Worm (Caenorhabditis elegans): Measurements from ENCODE around the gene C16C8.4.
"Not testable (repeated sequence)": the region's sequence is repeated elsewhere in the genome, so short reads cannot be mapped to it uniquely, and the experiment has no call there.

ce11 chrII:3490797-3491196 is 46.6 kb upstream of the C16C8.4 start, which contains the start of gene fbxb-112:
- TF ChIP-seq unc-62 (GFP tag; optimal IDR thresholded peaks at IDR 0.05); F57C9.4 (tag; optimal IDR thresholded peaks at IDR 0.05); ama-1 (optimal IDR thresholded peaks at IDR 0.05); ama-1 (GFP tag; optimal IDR thresholded peaks at IDR 0.05); nhr-90 (tag; optimal IDR thresholded peaks at IDR 0.05); dpl-1 (GFP tag; optimal IDR thresholded peaks at IDR 0.05); lin-35 (GFP tag; optimal IDR thresholded peaks at IDR 0.05); aptf-3 (GFP tag; IDR thresholded peaks at IDR 0.05); snpc-4 (GFP tag; optimal IDR thresholded peaks at IDR 0.05); snpc-4 (tag; optimal IDR thresholded peaks at IDR 0.05); hrde-1 (tag; optimal IDR thresholded peaks at IDR 0.05; ENCODE audit: borderline replicate concordance); sdz-38 (tag; optimal IDR thresholded peaks at IDR 0.05); rec-8 (tag; optimal IDR thresholded peaks at IDR 0.05); tbp1 (GFP tag; optimal IDR thresholded peaks at IDR 0.05); ztf-26 (tag; optimal IDR thresholded peaks at IDR 0.05): not testable (repeated sequence)
